Worm (Caenorhabditis elegans): ENCODE measurements around the gene T05B4.12.

Gene T05B4.12

ce11 chrV:4116071-4116470 lies 9.8 kb downstream of the T05B4.12 start, which contains the start of gene T05B4.8:
Gene T05B4.8 (minus strand): TSS chrV:4116171.
- TF ChIP-seq aha-1 (tag), result peak; percentile 7
- TF ChIP-seq ceh-28 (tag; optimal IDR thresholded peaks at IDR 0.05), result no peak
- no peak for TF ChIP-seq nhr-76 (tag; optimal IDR thresholded peaks at IDR 0.05)
- no peak for TF ChIP-seq hif-1 (tag; optimal IDR thresholded peaks at IDR 0.05)
- TF ChIP-seq Y75B8A.6 (GFP tag; IDR thresholded peaks at IDR 0.05), result no peak
- TF ChIP-seq nhr-10 (tag; optimal IDR thresholded peaks at IDR 0.05), result no peak
- no peak for TF ChIP-seq dpl-1 (GFP tag; optimal IDR thresholded peaks at IDR 0.05)

- TF ChIP-seq unc-130 (GFP tag; optimal IDR thresholded peaks at IDR 0.05), result no peak
- no peak for TF ChIP-seq pqm-1 (tag; optimal IDR thresholded peaks at IDR 0.05)
- TF ChIP-seq mes-2 (tag; optimal IDR thresholded peaks at IDR 0.05; ENCODE audit: poor library complexity, severe bottlenecking), result no peak
- TF ChIP-seq fkh-10 (GFP tag; optimal IDR thresholded peaks at IDR 0.05), result no peak
- TF ChIP-seq nhr-237 (tag; optimal IDR thresholded peaks at IDR 0.05), result no peak
- no peak for TF ChIP-seq nhr-111 (GFP tag; optimal IDR thresholded peaks at IDR 0.05)
- no peak for TF ChIP-seq Y5F2A.4 (GFP tag; optimal IDR thresholded peaks at IDR 0.05)
- no peak for TF ChIP-seq zfp-2 (tag; optimal IDR thresholded peaks at IDR 0.05)
- no peak for TF ChIP-seq nhr-102 (tag; optimal IDR thresholded peaks at IDR 0.05)
- no peak for TF ChIP-seq ceh-62 (tag; optimal IDR thresholded peaks at IDR 0.05)
- no peak for TF ChIP-seq tra-1 (GFP tag; IDR thresholded peaks at IDR 0.05)
- no peak for TF ChIP-seq hlh-30 (tag; optimal IDR thresholded peaks at IDR 0.05; ENCODE audit: insufficient read depth)
- TF ChIP-seq zip-11 (GFP tag; IDR thresholded peaks at IDR 0.05), result no peak
- TF ChIP-seq R02D3.7 (tag; optimal IDR thresholded peaks at IDR 0.05), result no peak
- TF ChIP-seq F49E8.2 (tag; optimal IDR thresholded peaks at IDR 0.05; ENCODE audit: borderline replicate concordance), result no peak
- TF ChIP-seq Y75B8A.6 (GFP tag; IDR thresholded peaks at IDR 0.05), result no peak
- no peak for TF ChIP-seq ceh-32 (tag; optimal IDR thresholded peaks at IDR 0.05; ENCODE audit: poor library complexity)
- no peak for TF ChIP-seq nhr-6 (tag; optimal IDR thresholded peaks at IDR 0.05)
- no peak for TF ChIP-seq mxl-2 (GFP tag; conservative IDR thresholded peaks at IDR 0.05)
Measured at ce11 chrV:4114627-4115026, 11.2 kb downstream of the T05B4.12 start, which contains the start of gene srw-133. Gene srw-133 (minus strand): TSS chrV:4114727.

DNA sequence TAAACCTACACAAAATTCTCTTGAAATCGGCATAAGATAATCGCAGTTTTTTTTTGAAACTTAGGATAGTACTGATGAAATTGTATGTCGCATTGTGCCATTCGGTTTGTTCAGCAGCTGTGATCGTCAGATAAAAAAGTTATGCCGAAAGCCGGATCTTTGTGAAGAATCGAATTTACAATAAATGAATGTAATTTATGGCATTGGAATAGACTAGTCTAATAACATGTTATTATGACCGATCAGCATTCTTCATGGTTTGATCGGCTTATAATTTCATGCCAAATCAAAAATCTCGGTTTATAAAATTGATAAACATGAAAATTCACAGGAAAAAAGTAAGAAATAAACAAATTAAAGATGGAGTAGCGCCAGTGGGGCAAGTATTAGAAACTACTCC lies 13.3 kb downstream of the T05B4.12 start, which contains the start of gene srw-134:
Gene srw-134 (minus strand): TSS at position 101 of the 400 bp plus-strand sequence.
- no peak for TF ChIP-seq zfp-3 (GFP tag; conservative IDR thresholded peaks at IDR 0.05)
- no peak for TF ChIP-seq ztf-11 (tag; optimal IDR thresholded peaks at IDR 0.05)
- no peak for TF ChIP-seq hlh-30 (tag; optimal IDR thresholded peaks at IDR 0.05; ENCODE audit: insufficient read depth)
- no peak for TF ChIP-seq lim-7 (GFP tag; IDR thresholded peaks at IDR 0.05)
- TF ChIP-seq sdz-12 (GFP tag; optimal IDR thresholded peaks at IDR 0.05), result no peak
- no peak for TF ChIP-seq spr-3 (GFP tag; optimal IDR thresholded peaks at IDR 0.05)
- no peak for TF ChIP-seq ctbp-1 (GFP tag; IDR thresholded peaks at IDR 0.05)
- no peak for TF ChIP-seq hlh-11 (tag; optimal IDR thresholded peaks at IDR 0.05)
- no peak for TF ChIP-seq gei-8 (GFP tag; optimal IDR thresholded peaks at IDR 0.05)
- TF ChIP-seq daf-8 (GFP tag; IDR thresholded peaks at IDR 0.05), result no peak

ce11 chrV:4109873-4110272 lies 16.0 kb downstream of the T05B4.12 start, which contains the start of gene clc-18:
Gene clc-18 (minus strand): TSS chrV:4109973.
- TF ChIP-seq unc-62 (GFP tag; optimal IDR thresholded peaks at IDR 0.05 in 1 of 2) (peak in 1 of 2 experiments; percentile 7), unc-62 (tag; optimal IDR thresholded peaks at IDR 0.05) (no peak), nhr-77 (tag; optimal IDR thresholded peaks at IDR 0.05) (no peak)

All from whole organism, L4 larva.